Fruit fly (Drosophila melanogaster) whole organism, embryonic: Measurements from ENCODE around the gene CG15894.

ENCODE experiments used
- ATbp ChIP-seq: fragments of 200-800 bp; sonication (Bioruptor generic); optimal IDR thresholded peaks from 2 replicates; lab custom pipeline; 2017; ENCODE audit warnings: missing biosample characterization, mild to moderate bottlenecking, missing genetic modification characterization, missing genetic modification reagents
- Aef1 ChIP-seq: fragments of 200-800 bp; sonication (Bioruptor generic); IDR thresholded peaks from 3 replicates; pipeline ENCODE4 v1.3.6; 2022; ENCODE audit warnings: missing biosample characterization, missing genetic modification characterization
- CG10147 ChIP-seq: fragments of 200-800 bp; sonication (Bioruptor generic); optimal IDR thresholded peaks from 2 replicates; lab custom pipeline; 2019; ENCODE audit warnings: missing biosample characterization, mild to moderate bottlenecking, missing genetic modification characterization, moderate library complexity
- CG10543 ChIP-seq: fragments of 200-800 bp; sonication (Bioruptor generic); optimal IDR thresholded peaks from 3 replicates; lab custom pipeline; 2017; ENCODE audit warnings: missing biosample characterization, mild to moderate bottlenecking, missing genetic modification characterization, moderate library complexity
- CG11093 ChIP-seq: fragments of 200-800 bp; sonication (Bioruptor generic); IDR thresholded peaks from 3 replicates; pipeline ENCODE4 v1.3.6; 2022; ENCODE audit warnings: missing biosample characterization, missing genetic modification characterization
- CG11560 ChIP-seq: fragments of 200-800 bp; sonication (Bioruptor generic); IDR thresholded peaks from 3 replicates; pipeline ENCODE4 v1.3.6; 2022; ENCODE audit warnings: missing biosample characterization, missing genetic modification characterization
- CG12155 ChIP-seq: fragments of 200-800 bp; sonication (Bioruptor generic); optimal IDR thresholded peaks from 3 replicates; lab custom pipeline; 2016; ENCODE audit warnings: missing biosample characterization, missing genetic modification characterization
- CG14050 ChIP-seq: fragments of 200-800 bp; sonication (Bioruptor generic); IDR thresholded peaks from 3 replicates; pipeline ENCODE4 v1.3.6; 2022; ENCODE audit warnings: missing biosample characterization, missing genetic modification characterization
- CG14667 ChIP-seq: fragments of 200-800 bp; sonication (Bioruptor generic); IDR thresholded peaks from 2 replicates; pipeline ENCODE4 v1.3.6; 2022; ENCODE audit warnings: missing biosample characterization, missing genetic modification characterization
- CG14965 ChIP-seq: fragments of 200-800 bp; sonication (Bioruptor generic); optimal IDR thresholded peaks from 2 replicates; lab custom pipeline; 2016; ENCODE audit warnings: missing biosample characterization, missing genetic modification characterization, borderline replicate concordance
- CG15269 ChIP-seq: fragments of 200-800 bp; sonication (Bioruptor generic); optimal IDR thresholded peaks from 2 replicates; lab custom pipeline; 2018; ENCODE audit warnings: missing biosample characterization, mild to moderate bottlenecking, missing genetic modification characterization, moderate library complexity
- CG1603 ChIP-seq: fragments of 200-800 bp; sonication (Bioruptor generic); optimal IDR thresholded peaks from 2 replicates; lab custom pipeline; 2019; ENCODE audit warnings: missing biosample characterization, mild to moderate bottlenecking, missing genetic modification characterization, moderate library complexity
- CG16863 ChIP-seq: fragments of 200-800 bp; sonication (Bioruptor generic); optimal IDR thresholded peaks from 3 replicates; lab custom pipeline; 2016; ENCODE audit warnings: missing biosample characterization, missing genetic modification characterization
- CG17186 ChIP-seq: fragments of 200-800 bp; sonication (Bioruptor generic); optimal IDR thresholded peaks from 3 replicates; lab custom pipeline; 2017; ENCODE audit warnings: missing biosample characterization, missing genetic modification reagents, missing genetic modification characterization
- CG18011 ChIP-seq: fragments of 200-800 bp; sonication (Bioruptor generic); optimal IDR thresholded peaks from 2 replicates; lab custom pipeline; 2017; ENCODE audit warnings: missing biosample characterization, missing genetic modification characterization, mild to moderate bottlenecking, moderate library complexity, missing genotype
- CG18262 ChIP-seq: fragments of 200-800 bp; optimal IDR thresholded peaks from 3 replicates; lab custom pipeline; 2019; ENCODE audit warnings: missing biosample characterization, mild to moderate bottlenecking, missing genetic modification characterization, moderate library complexity
- CG3726 ChIP-seq: fragments of 200-800 bp; sonication (Bioruptor generic); IDR thresholded peaks from 3 replicates; pipeline ENCODE4, ENCODE4 v1.3.6; 2022; ENCODE audit warnings: missing biosample characterization, missing genetic modification characterization
- CG6791 ChIP-seq: fragments of 200-800 bp; sonication (Bioruptor generic); IDR thresholded peaks from 3 replicates; pipeline ENCODE4 v1.3.6; 2022; ENCODE audit warnings: missing biosample characterization, missing genetic modification characterization; ENCODE audit not compliant: partially characterized antibody
- CG7357 ChIP-seq: fragments of 200-800 bp; sonication (Bioruptor generic); IDR thresholded peaks from 3 replicates; pipeline ENCODE4 v1.3.6; 2022; ENCODE audit warnings: missing biosample characterization, missing genetic modification characterization
- CHES-1-like ChIP-seq: fragments of 200-800 bp; sonication (Bioruptor generic); optimal IDR thresholded peaks from 2 replicates; lab custom pipeline; 2016; ENCODE audit warnings: missing biosample characterization, missing genetic modification characterization
- CkIIα-i1 ChIP-seq: fragments of 200-800 bp; sonication (Bioruptor generic); IDR thresholded peaks from 2 replicates; pipeline ENCODE4 v1.3.6; 2022; ENCODE audit warnings: missing biosample characterization, missing genetic modification characterization
- Dll ChIP-seq: fragments of 200-800 bp; sonication (Bioruptor generic); IDR thresholded peaks from 4 replicates; pipeline ENCODE4 v1.3.6; 2022; ENCODE audit warnings: missing biosample characterization, missing genetic modification characterization; ENCODE audit not compliant: partially characterized antibody
- Dp ChIP-seq: fragments of 200-800 bp; sonication (Bioruptor generic); optimal IDR thresholded peaks from 2 replicates; lab custom pipeline; 2018; ENCODE audit warnings: missing biosample characterization, mild to moderate bottlenecking, missing genetic modification characterization, moderate library complexity
- Ets65A ChIP-seq: fragments of 200-800 bp; sonication (Bioruptor generic); peaks from one replicate; lab custom pipeline; 2016; ENCODE audit warnings: missing biosample characterization, missing genetic modification characterization
- Gsc ChIP-seq: fragments of 200-800 bp; sonication (Bioruptor generic); IDR thresholded peaks from 2 replicates; pipeline ENCODE4 v1.3.6; 2022; ENCODE audit warnings: missing biosample characterization, missing genetic modification characterization
- Hr39 ChIP-seq: fragments of >200 bp; optimal IDR thresholded peaks from 2 replicates; lab custom pipeline; 2017
- NFAT ChIP-seq: fragments of 200-800 bp; sonication (Bioruptor generic); IDR thresholded peaks from 2 replicates; pipeline ENCODE4 v1.3.6; 2022; ENCODE audit warnings: missing biosample characterization, missing genetic modification characterization
- Nf-YA ChIP-seq: fragments of 200-800 bp; sonication (Bioruptor generic); IDR thresholded peaks from 2 replicates; pipeline ENCODE4 v1.3.6; 2022; ENCODE audit warnings: missing biosample characterization, missing genetic modification characterization
- Nf-YB ChIP-seq: fragments of 200-800 bp; sonication (Bioruptor generic); optimal IDR thresholded peaks from 3 replicates; lab custom pipeline; 2019; ENCODE audit warnings: missing biosample characterization, mild to moderate bottlenecking, missing genetic modification characterization, moderate library complexity
- Poxn ChIP-seq: fragments of 200-800 bp; sonication (Bioruptor generic); IDR thresholded peaks from 2 replicates; pipeline ENCODE4 v1.3.6; 2022; ENCODE audit warnings: missing biosample characterization, missing genetic modification characterization
- Spps ChIP-seq: fragments of 200-800 bp; sonication (Bioruptor generic); optimal IDR thresholded peaks from 2 replicates; lab custom pipeline; 2018; ENCODE audit warnings: missing biosample characterization, mild to moderate bottlenecking, missing genetic modification characterization
- Trl ChIP-seq, 3 experiments: fragments of >200 bp in 2 of 3; fragments of 200-800 bp in 1 of 3; sonication (Bioruptor generic) in 1 of 3; optimal IDR thresholded peaks; 2 replicates in 1 of 3; 3 replicates in 2 of 3; lab custom pipeline; 2016 to 2017; ENCODE audit warnings: missing biosample characterization in 1 of 3, missing genetic modification characterization in 1 of 3
- amos ChIP-seq: fragments of 200-800 bp; sonication (Bioruptor generic); IDR thresholded peaks from 2 replicates; pipeline ENCODE4 v1.3.6; 2022; ENCODE audit warnings: missing biosample characterization, missing genetic modification characterization; ENCODE audit not compliant: partially characterized antibody
- bcd ChIP-seq: fragments of 200-800 bp; sonication (Bioruptor generic); optimal IDR thresholded peaks from 2 replicates; lab custom pipeline; 2017; ENCODE audit warnings: missing biosample characterization, mild to moderate bottlenecking, missing genetic modification characterization
- br ChIP-seq: fragments of >200 bp; optimal IDR thresholded peaks from 2 replicates; lab custom pipeline; 2017
- chm ChIP-seq: fragments of 200-800 bp; sonication (Bioruptor generic); IDR thresholded peaks from 2 replicates; pipeline ENCODE4 v1.3.6; 2022; ENCODE audit warnings: missing biosample characterization, missing genetic modification characterization
- croc ChIP-seq: fragments of 200-800 bp; sonication (Bioruptor generic); conservative IDR thresholded peaks from 3 replicates; pipeline ENCODE4 v1.3.6; 2022; ENCODE audit warnings: missing biosample characterization, missing genetic modification characterization
- dan ChIP-seq: fragments of 200-800 bp; sonication (Bioruptor generic); IDR thresholded peaks from 2 replicates; pipeline ENCODE4 v1.3.6; 2022; ENCODE audit warnings: missing biosample characterization, missing genetic modification characterization
- disco-r ChIP-seq: fragments of 200-800 bp; sonication (Bioruptor generic); optimal IDR thresholded peaks from 2 replicates; lab custom pipeline; 2016; ENCODE audit warnings: missing biosample characterization, missing genetic modification characterization
- fd3F ChIP-seq: fragments of 200-800 bp; sonication (Bioruptor generic); optimal IDR thresholded peaks from 2 replicates; lab custom pipeline; 2018; ENCODE audit warnings: missing biosample characterization, mild to moderate bottlenecking, missing genetic modification characterization, moderate library complexity
- fd64A ChIP-seq: fragments of 200-800 bp; sonication (Bioruptor generic); optimal IDR thresholded peaks from 3 replicates; lab custom pipeline; 2018; ENCODE audit warnings: missing biosample characterization, mild to moderate bottlenecking, missing genetic modification characterization
- fru ChIP-seq: fragments of >200 bp; optimal IDR thresholded peaks from 2 replicates; lab custom pipeline; 2017
- h ChIP-seq: fragments of >200 bp; optimal IDR thresholded peaks from 2 replicates; lab custom pipeline; 2017
- hkb ChIP-seq, 2 experiments: fragments of 200-800 bp in 1 of 2; fragments of >200 bp in 1 of 2; sonication (Bioruptor generic) in 1 of 2; IDR thresholded peaks in 1 of 2; optimal IDR thresholded peaks in 1 of 2; 2 replicates each; pipeline versions ENCODE4 v1.3.6 to Lab custom; 2017 to 2022; ENCODE audit warnings: missing biosample characterization in 1 of 2, missing genetic modification characterization in 1 of 2
- jing ChIP-seq: fragments of 200-800 bp; sonication (Bioruptor generic); optimal IDR thresholded peaks from 2 replicates; lab custom pipeline; 2018; ENCODE audit warnings: missing biosample characterization, mild to moderate bottlenecking, missing genetic modification characterization
- knrl ChIP-seq: fragments of 200-800 bp; sonication (Bioruptor generic); IDR thresholded peaks from 3 replicates; pipeline ENCODE4 v1.3.6; 2022; ENCODE audit warnings: missing biosample characterization, missing genetic modification characterization; ENCODE audit not compliant: partially characterized antibody
- nerfin-1 ChIP-seq: fragments of 200-800 bp; sonication (Bioruptor generic); optimal IDR thresholded peaks from 3 replicates; lab custom pipeline; 2019; ENCODE audit warnings: missing biosample characterization, mild to moderate bottlenecking, missing genetic modification characterization, moderate library complexity
- schlank ChIP-seq: fragments of 200-800 bp; sonication (Bioruptor generic); optimal IDR thresholded peaks from 2 replicates; lab custom pipeline; 2018; ENCODE audit warnings: missing biosample characterization, mild to moderate bottlenecking, missing genetic modification characterization
- slp2 ChIP-seq: fragments of 200-800 bp; sonication (Bioruptor generic); optimal IDR thresholded peaks from 2 replicates; lab custom pipeline; 2016; ENCODE audit warnings: missing biosample characterization, missing genetic modification characterization
- sqz ChIP-seq: fragments of 200-800 bp; sonication (Bioruptor generic); optimal IDR thresholded peaks from 3 replicates; lab custom pipeline; 2018; ENCODE audit warnings: missing biosample characterization, mild to moderate bottlenecking, missing genetic modification characterization
- tup ChIP-seq: fragments of 200-800 bp; sonication (Bioruptor generic); optimal IDR thresholded peaks from 2 replicates; lab custom pipeline; 2016; ENCODE audit warnings: missing biosample characterization, mild to moderate bottlenecking, missing genetic modification characterization, moderate library complexity

Gene CG15894

DNA sequence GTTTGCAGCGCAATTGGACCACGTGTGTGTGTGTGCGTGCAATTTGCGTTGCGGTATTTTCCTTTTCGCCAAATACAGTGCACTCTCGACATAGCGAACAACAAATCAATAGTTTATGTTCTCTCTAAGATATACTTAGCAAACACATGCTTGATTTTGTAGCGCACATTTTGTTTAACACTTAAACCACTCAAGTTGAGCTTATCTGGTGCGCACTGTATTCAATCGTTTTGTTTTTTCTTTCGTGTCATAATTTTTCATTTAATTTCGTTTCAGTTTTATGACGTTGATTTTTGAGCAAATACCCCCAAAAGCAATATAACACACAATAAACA is 57.3 kb downstream of the CG15894 start (continued):
- TF ChIP-seq ATbp (peak; percentile 71), Gsc (GFP tag; lab: Robert Waterston, UW) (no peak), CG11560 (tag; lab: Robert Waterston, UW) (peak; percentile 54; the same call in 1 of the 3 replicates), Dp (GFP tag; lab: Kevin White, UChicago) (no peak), disco-r (GFP tag; lab: Kevin White, UChicago) (peak; percentile 76), CG18262 (peak; percentile 58), NFAT (GFP tag; lab: Robert Waterston, UW) (peak; percentile 95), br (no peak), CkIIα-i1 (0 out of 2 replicates have a peak, but pooled peaks have one; percentile 42), CG18011 (GFP tag; lab: Kevin White, UChicago) (peak; percentile 60), CG3726 (peak; percentile 69; the same call in 2 of the 3 replicates), Nf-YA (GFP tag; lab: Robert Waterston, UW) (peak; percentile 75), Aef1 (GFP tag; lab: Robert Waterston, UW) (peak; percentile 92), Trl (optimal IDR thresholded peaks at IDR 0.05; lab: Kevin White, UChicago) (no peak), Trl (GFP tag; optimal IDR thresholded peaks at IDR 0.05; lab: Kevin White, UChicago) (peak; percentile 83), CG7357 (peak; percentile 79), Poxn (GFP tag; lab: Robert Waterston, UW) (peak; percentile 74), CG15269 (peak; percentile 92), knrl (GFP tag; lab: Robert Waterston, UW) (no peak), CG17186 (no peak), Nf-YB (GFP tag; lab: Kevin White, UChicago) (peak; percentile 54), CG14965 (no peak), CG6791 (GFP tag; lab: Robert Waterston, UW) (no peak), hkb (optimal IDR thresholded peaks at IDR 0.05; lab: Kevin White, UChicago) (no peak), hkb (GFP tag; IDR thresholded peaks at IDR 0.05; lab: Robert Waterston, UW) (peak; percentile 89), jing (GFP tag; lab: Kevin White, UChicago) (peak; percentile 70), CG1603 (peak; percentile 81), CHES-1-like (GFP tag; lab: Kevin White, UChicago) (peak; percentile 85), chm (GFP tag; lab: Robert Waterston, UW) (peak; percentile 91), dan (GFP tag; lab: Robert Waterston, UW) (no peak), fd64A (GFP tag; lab: Kevin White, UChicago) (peak; percentile 33), tup (GFP tag; lab: Kevin White, UChicago) (peak; percentile 41), CG10543 (peak; percentile 91), slp2 (GFP tag; lab: Kevin White, UChicago) (peak; percentile 66), CG12155 (GFP tag; lab: Kevin White, UChicago) (peak; percentile 85), CG11093 (GFP tag; lab: Robert Waterston, UW) (peak; percentile 80; the same call in 2 of the 3 replicates), Ets65A (GFP tag; lab: Kevin White, UChicago) (peak; percentile 94), croc (GFP tag; lab: Robert Waterston, UW) (peak; percentile 56), bcd (GFP tag; lab: Kevin White, UChicago) (peak; percentile 85), fd3F (GFP tag; lab: Kevin White, UChicago) (peak; percentile 84), nerfin-1 (peak; percentile 34), Dll (no peak), CG16863 (GFP tag; lab: Kevin White, UChicago) (peak; percentile 67), h (lab: Kevin White, UChicago) (no peak), CG10147 (GFP tag; lab: Kevin White, UChicago) (peak; percentile 67), amos (no peak), schlank (tag; lab: Kevin White, UChicago) (peak; percentile 89), CG14667 (GFP tag; lab: Robert Waterston, UW) (peak; percentile 88), fru (no peak), Hr39 (lab: Kevin White, UChicago) (no peak), CG14050 (peak; percentile 85), sqz (no peak), Spps (tag; lab: Kevin White, UChicago) (no peak)
